Fruit fly (Drosophila melanogaster) whole organism, embryonic: ENCODE data around the gene CG1273.

ENCODE experiments used
- Asciz ChIP-seq: fragments of 200-800 bp; sonication (Bioruptor generic); optimal IDR thresholded peaks from 2 replicates; lab custom pipeline; 2017; ENCODE audit warnings: missing biosample characterization, mild to moderate bottlenecking, missing genetic modification characterization, missing genetic modification reagents
- B-H2 ChIP-seq: fragments of 200-800 bp; sonication (Bioruptor generic); optimal IDR thresholded peaks from 2 replicates; lab custom pipeline; 2018; ENCODE audit warnings: missing biosample characterization, mild to moderate bottlenecking, missing genetic modification characterization
- CG10959 ChIP-seq: fragments of 200-800 bp; sonication (Bioruptor generic); IDR thresholded peaks from 2 replicates; pipeline ENCODE4 v1.3.6; 2022; ENCODE audit warnings: missing biosample characterization, missing genetic modification characterization
- CG12744 ChIP-seq: fragments of 200-800 bp; sonication (Bioruptor generic); optimal IDR thresholded peaks from 2 replicates; lab custom pipeline; 2016; ENCODE audit warnings: missing biosample characterization, missing genetic modification characterization
- CG13123 ChIP-seq: fragments of 200-800 bp; sonication (Bioruptor generic); optimal IDR thresholded peaks from 2 replicates; lab custom pipeline; 2016; ENCODE audit warnings: missing biosample characterization, missing genetic modification characterization
- CG13287 ChIP-seq: fragments of 200-800 bp; sonication (Bioruptor generic); IDR thresholded peaks from 2 replicates; pipeline ENCODE4 v1.3.6; 2022; ENCODE audit warnings: missing biosample characterization, missing genetic modification characterization; ENCODE audit not compliant: partially characterized antibody
- CG13775 ChIP-seq: fragments of 200-800 bp; sonication (Bioruptor generic); optimal IDR thresholded peaks from 3 replicates; lab custom pipeline; 2017; ENCODE audit warnings: missing biosample characterization, mild to moderate bottlenecking, missing genetic modification characterization
- CG14014 ChIP-seq: fragments of 200-800 bp; sonication (Bioruptor generic); IDR thresholded peaks from 2 replicates; pipeline ENCODE4 v1.3.6; 2022; ENCODE audit warnings: missing biosample characterization, missing genetic modification characterization
- CG14050 ChIP-seq: fragments of 200-800 bp; sonication (Bioruptor generic); IDR thresholded peaks from 3 replicates; pipeline ENCODE4 v1.3.6; 2022; ENCODE audit warnings: missing biosample characterization, missing genetic modification characterization
- CG14441 ChIP-seq: fragments of 200-800 bp; sonication (Bioruptor generic); IDR thresholded peaks from 2 replicates; pipeline ENCODE4 v1.3.6; 2022; ENCODE audit warnings: missing biosample characterization, missing genetic modification characterization
- CG15073 ChIP-seq: fragments of 200-800 bp; sonication (Bioruptor generic); optimal IDR thresholded peaks from 2 replicates; lab custom pipeline; 2016; ENCODE audit warnings: missing biosample characterization, missing genetic modification characterization
- CG15269 ChIP-seq: fragments of 200-800 bp; sonication (Bioruptor generic); optimal IDR thresholded peaks from 2 replicates; lab custom pipeline; 2018; ENCODE audit warnings: missing biosample characterization, mild to moderate bottlenecking, missing genetic modification characterization, moderate library complexity
- CG17802 ChIP-seq: fragments of 200-800 bp; sonication (Bioruptor generic); optimal IDR thresholded peaks from 2 replicates; lab custom pipeline; 2018; ENCODE audit warnings: missing biosample characterization, mild to moderate bottlenecking, missing genetic modification characterization, moderate library complexity
- CG18599 ChIP-seq: fragments of 200-800 bp; sonication (Bioruptor generic); optimal IDR thresholded peaks from 3 replicates; lab custom pipeline; 2017; ENCODE audit warnings: missing biosample characterization, missing genetic modification characterization, mild to moderate bottlenecking, moderate library complexity, missing genetic modification reagents
- CG30020 ChIP-seq: fragments of 200-800 bp; optimal IDR thresholded peaks from 2 replicates; lab custom pipeline; 2019; ENCODE audit warnings: missing biosample characterization, mild to moderate bottlenecking, missing genetic modification characterization, moderate library complexity
- CG31224 ChIP-seq: fragments of 200-800 bp; sonication (Bioruptor generic); IDR thresholded peaks from 2 replicates; pipeline ENCODE4 v1.3.6; 2022; ENCODE audit warnings: missing biosample characterization, missing genetic modification characterization
- CG33557 ChIP-seq: fragments of 200-800 bp; sonication (Bioruptor generic); optimal IDR thresholded peaks from 2 replicates; lab custom pipeline; 2019; ENCODE audit warnings: missing biosample characterization, mild to moderate bottlenecking, missing genetic modification characterization, moderate library complexity
- CG34224 ChIP-seq: fragments of 200-800 bp; sonication (Bioruptor generic); IDR thresholded peaks from 3 replicates; pipeline ENCODE4 v1.3.6; 2022; ENCODE audit warnings: missing biosample characterization, missing genetic modification characterization; ENCODE audit not compliant: partially characterized antibody
- CG4360 ChIP-seq: fragments of 200-800 bp; sonication (Bioruptor generic); IDR thresholded peaks from 2 replicates; pipeline ENCODE4 v1.3.6; 2022; ENCODE audit warnings: missing biosample characterization, missing genetic modification characterization
- CG43689 ChIP-seq: fragments of 200-800 bp; sonication (Bioruptor generic); IDR thresholded peaks from 2 replicates; pipeline ENCODE4 v1.3.6; 2022; ENCODE audit warnings: missing biosample characterization, missing genetic modification characterization
- CoRest ChIP-seq: fragments of 200-800 bp; sonication (Bioruptor generic); optimal IDR thresholded peaks from 3 replicates; lab custom pipeline; 2018; ENCODE audit warnings: missing biosample characterization, mild to moderate bottlenecking, missing genetic modification characterization, moderate library complexity
- CrebB ChIP-seq: fragments of 200-800 bp; sonication (Bioruptor generic); optimal IDR thresholded peaks from 3 replicates; lab custom pipeline; 2018; ENCODE audit warnings: missing biosample characterization, mild to moderate bottlenecking, missing genetic modification characterization
- Ets97D ChIP-seq: fragments of 200-800 bp; sonication (Bioruptor generic); optimal IDR thresholded peaks from 3 replicates; lab custom pipeline; 2016; ENCODE audit warnings: missing biosample characterization, missing genetic modification characterization
- H15 ChIP-seq: fragments of 200-800 bp; sonication (Bioruptor generic); IDR thresholded peaks from 3 replicates; pipeline ENCODE4 v1.3.6; 2022; ENCODE audit warnings: missing biosample characterization, missing genetic modification characterization
- Hand ChIP-seq: fragments of 200-800 bp; sonication (Bioruptor generic); optimal IDR thresholded peaks from 2 replicates; lab custom pipeline; 2017; ENCODE audit warnings: mild to moderate bottlenecking, missing biosample characterization, missing genetic modification reagents, missing genetic modification characterization
- Mrtf ChIP-seq: fragments of 200-800 bp; sonication (Bioruptor generic); IDR thresholded peaks from 3 replicates; pipeline ENCODE4 v1.3.6; 2022; ENCODE audit warnings: missing biosample characterization, missing genetic modification characterization
- Nf-YC ChIP-seq: fragments of 200-800 bp; optimal IDR thresholded peaks from 3 replicates; lab custom pipeline; 2019; ENCODE audit warnings: missing biosample characterization, mild to moderate bottlenecking, missing genetic modification characterization, moderate library complexity
- Tbp ChIP-seq: fragments of >200 bp; optimal IDR thresholded peaks from 2 replicates; lab custom pipeline; 2018; ENCODE audit warnings: missing biosample characterization, missing genetic modification characterization
- Xbp1 ChIP-seq: fragments of 200-800 bp; sonication (Bioruptor generic); optimal IDR thresholded peaks from 3 replicates; lab custom pipeline; 2016; ENCODE audit warnings: missing biosample characterization, mild to moderate bottlenecking, missing genetic modification characterization
- Xrp1 ChIP-seq: fragments of 200-800 bp; sonication (Bioruptor generic); IDR thresholded peaks from 2 replicates; pipeline ENCODE4 v1.3.6; 2022; ENCODE audit warnings: missing biosample characterization, missing genetic modification characterization
- chif ChIP-seq, 2 experiments: fragments of 200-800 bp; sonication (Bioruptor generic); optimal IDR thresholded peaks; 3 replicates each; lab custom pipeline; 2016; ENCODE audit warnings: missing biosample characterization in 2 of 2, missing genetic modification characterization in 2 of 2
- crc ChIP-seq: fragments of 200-800 bp; sonication (Bioruptor generic); optimal IDR thresholded peaks from 2 replicates; lab custom pipeline; 2016; ENCODE audit warnings: missing biosample characterization, missing genetic modification characterization
- dan ChIP-seq: fragments of 200-800 bp; sonication (Bioruptor generic); IDR thresholded peaks from 2 replicates; pipeline ENCODE4 v1.3.6; 2022; ENCODE audit warnings: missing biosample characterization, missing genetic modification characterization
- dpn ChIP-seq, 2 experiments: fragments of 200-800 bp; sonication (Bioruptor generic); optimal IDR thresholded peaks; 3 replicates each; lab custom pipeline; 2016; ENCODE audit warnings: missing biosample characterization in 2 of 2, missing genetic modification characterization in 2 of 2
- emc ChIP-seq: fragments of 200-800 bp; sonication (Bioruptor generic); optimal IDR thresholded peaks from 2 replicates; lab custom pipeline; 2016; ENCODE audit warnings: missing biosample characterization, missing genetic modification characterization
- fd64A ChIP-seq: fragments of 200-800 bp; sonication (Bioruptor generic); optimal IDR thresholded peaks from 3 replicates; lab custom pipeline; 2018; ENCODE audit warnings: missing biosample characterization, mild to moderate bottlenecking, missing genetic modification characterization
- fru ChIP-seq: fragments of >200 bp; optimal IDR thresholded peaks from 2 replicates; lab custom pipeline; 2017
- gcm2 ChIP-seq: fragments of 200-800 bp; sonication (Bioruptor generic); optimal IDR thresholded peaks from 2 replicates; lab custom pipeline; 2016; ENCODE audit warnings: missing biosample characterization, missing genetic modification characterization
- gsb ChIP-seq: fragments of 200-800 bp; sonication (Bioruptor generic); IDR thresholded peaks from 2 replicates; pipeline ENCODE4 v1.3.6; 2022; ENCODE audit warnings: missing biosample characterization, missing genetic modification characterization
- jing ChIP-seq: fragments of 200-800 bp; sonication (Bioruptor generic); optimal IDR thresholded peaks from 2 replicates; lab custom pipeline; 2018; ENCODE audit warnings: missing biosample characterization, mild to moderate bottlenecking, missing genetic modification characterization
- lbe ChIP-seq: fragments of 200-800 bp; sonication (Bioruptor generic); optimal IDR thresholded peaks from 2 replicates; lab custom pipeline; 2016; ENCODE audit warnings: missing biosample characterization, mild to moderate bottlenecking, missing genetic modification characterization
- lilli ChIP-seq: fragments of 200-800 bp; sonication (Bioruptor generic); optimal IDR thresholded peaks from 3 replicates; lab custom pipeline; 2016; ENCODE audit warnings: missing biosample characterization, missing genetic modification characterization
- lola ChIP-seq, 3 experiments: fragments of >200 bp in 2 of 3; fragments of 200-800 bp in 1 of 3; sonication (Bioruptor generic) in 1 of 3; optimal IDR thresholded peaks; 2 replicates each; lab custom pipeline; 2017 to 2019; ENCODE audit warnings: missing biosample characterization in 3 of 3, missing genetic modification characterization in 3 of 3, mild to moderate bottlenecking in 1 of 3, moderate library complexity in 1 of 3
- lov ChIP-seq, 2 experiments: fragments of 200-800 bp in 1 of 2; fragments of >200 bp in 1 of 2; sonication (Bioruptor generic) in 1 of 2; IDR thresholded peaks in 1 of 2; optimal IDR thresholded peaks in 1 of 2; 2 replicates in 1 of 2; 3 replicates in 1 of 2; pipeline versions ENCODE4 v1.3.6 to Lab custom; 2017 to 2022; ENCODE audit warnings: missing biosample characterization in 1 of 2, missing genetic modification characterization in 1 of 2
- nau ChIP-seq: fragments of 200-800 bp; sonication (Bioruptor generic); optimal IDR thresholded peaks from 3 replicates; lab custom pipeline; 2017; ENCODE audit warnings: missing biosample characterization, mild to moderate bottlenecking, missing genetic modification characterization, missing genetic modification reagents
- repo ChIP-seq: fragments of 200-800 bp; sonication (Bioruptor generic); optimal IDR thresholded peaks from 2 replicates; lab custom pipeline; 2016; ENCODE audit warnings: missing biosample characterization, missing genetic modification characterization
- run ChIP-seq: fragments of 200-800 bp; sonication (Bioruptor generic); optimal IDR thresholded peaks from 3 replicates; lab custom pipeline; 2018; ENCODE audit warnings: missing biosample characterization, mild to moderate bottlenecking, missing genetic modification characterization
- sob ChIP-seq: fragments of 200-800 bp; sonication (Bioruptor generic); IDR thresholded peaks from 2 replicates; pipeline ENCODE4 v1.3.6; 2022; ENCODE audit warnings: missing biosample characterization, missing genetic modification characterization
- sqz ChIP-seq: fragments of 200-800 bp; sonication (Bioruptor generic); optimal IDR thresholded peaks from 3 replicates; lab custom pipeline; 2018; ENCODE audit warnings: missing biosample characterization, mild to moderate bottlenecking, missing genetic modification characterization
- sr ChIP-seq: fragments of 200-800 bp; sonication (Bioruptor generic); IDR thresholded peaks from 3 replicates; pipeline ENCODE4 v1.3.6; 2022; ENCODE audit warnings: missing biosample characterization, missing genetic modification characterization
- zfh2 ChIP-seq: fragments of 200-800 bp; sonication (Bioruptor generic); optimal IDR thresholded peaks from 2 replicates; lab custom pipeline; 2016; ENCODE audit warnings: missing biosample characterization, missing genetic modification characterization

Gene CG1273

DNA sequence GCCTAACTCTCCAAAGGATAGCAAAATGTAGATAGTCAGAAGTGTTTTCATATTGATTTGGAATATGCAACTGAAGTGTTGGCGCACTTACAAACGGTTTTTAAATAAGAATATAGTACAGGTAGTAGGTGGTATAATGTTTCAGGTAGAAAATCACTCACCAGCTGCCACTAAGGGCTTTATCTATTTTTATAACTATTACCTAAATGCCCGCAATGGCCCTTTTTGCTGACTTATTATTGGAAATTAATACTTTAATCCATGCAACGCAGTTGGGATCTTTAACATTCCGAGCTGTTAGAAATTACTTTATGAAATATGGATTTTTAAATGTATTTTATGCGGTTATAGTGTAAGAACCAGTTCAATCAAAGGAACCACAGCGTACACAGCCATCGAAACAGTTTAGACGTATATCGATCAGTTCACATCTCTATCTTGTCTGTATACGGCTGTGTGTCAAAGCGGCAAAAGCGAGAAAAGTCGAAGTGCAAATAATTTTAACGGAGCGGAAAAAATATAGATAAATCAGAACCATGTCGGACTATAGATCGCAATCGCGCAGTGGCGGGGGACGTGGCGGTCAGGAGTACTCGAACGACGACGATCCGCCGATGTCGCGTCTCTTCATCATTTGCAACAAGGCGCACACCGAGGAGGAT is 20.0 kb downstream of the CG1273 start, which contains the start of the genes srw and CG1316 (continued):
- TF ChIP-seq CG34224 = peak; percentile 44; the same call in 1 of the 3 replicates
- TF ChIP-seq CrebB (tag; lab: Kevin White, UChicago) = no peak
- no peak for TF ChIP-seq dpn (GFP tag; optimal IDR thresholded peaks at IDR 0.05; lab: Kevin White, UChicago)
- no peak for TF ChIP-seq lola (GFP tag; optimal IDR thresholded peaks at IDR 0.05; lab: Kevin White, UChicago)
- no peak for TF ChIP-seq lov (optimal IDR thresholded peaks at IDR 0.05; lab: Kevin White, UChicago)
- TF ChIP-seq lov (GFP tag; IDR thresholded peaks at IDR 0.05; lab: Robert Waterston, UW) = no peak
- TF ChIP-seq nau (GFP tag; lab: Kevin White, UChicago) = no peak
- TF ChIP-seq sqz (GFP tag; lab: Kevin White, UChicago) = no peak
- no peak for TF ChIP-seq sob (GFP tag; lab: Robert Waterston, UW)
- TF ChIP-seq Nf-YC (tag; lab: Kevin White, UChicago) = no peak
- TF ChIP-seq CG12744 = no peak
- TF ChIP-seq CG13775 (GFP tag; lab: Kevin White, UChicago) = no peak
- TF ChIP-seq zfh2 (GFP tag; lab: Kevin White, UChicago) = no peak
- TF ChIP-seq Tbp = no peak
- no peak for TF ChIP-seq Hand (GFP tag; lab: Kevin White, UChicago)
- TF ChIP-seq jing (GFP tag; lab: Kevin White, UChicago) = no peak
- no peak for TF ChIP-seq CG31224 (GFP tag; lab: Robert Waterston, UW)
- TF ChIP-seq gsb (GFP tag; lab: Robert Waterston, UW) = no peak
- TF ChIP-seq CG15269 = no peak
- TF ChIP-seq CG15073 (GFP tag; lab: Kevin White, UChicago) = no peak
- no peak for TF ChIP-seq CG14441 (GFP tag; lab: Robert Waterston, UW)
- no peak for TF ChIP-seq fru (lab: Kevin White, UChicago)
- TF ChIP-seq repo (GFP tag; lab: Kevin White, UChicago) = no peak
- no peak for TF ChIP-seq gcm2 (GFP tag; lab: Kevin White, UChicago)
- no peak for TF ChIP-seq emc (GFP tag; lab: Kevin White, UChicago)
- no peak for TF ChIP-seq CG18599 (GFP tag; lab: Kevin White, UChicago)
- TF ChIP-seq Asciz (GFP tag; lab: Kevin White, UChicago) = no peak
- TF ChIP-seq Xrp1 (GFP tag; lab: Robert Waterston, UW) = no peak
- peak; percentile 49 for TF ChIP-seq CG13287
- TF ChIP-seq fd64A (GFP tag; lab: Kevin White, UChicago) = no peak
- TF ChIP-seq chif (GFP tag; optimal IDR thresholded peaks at IDR 0.05; lab: Kevin White, UChicago) = no peak
- TF ChIP-seq Mrtf = no peak
- peak; percentile 32 for TF ChIP-seq CG30020 (tag; lab: Kevin White, UChicago)
- TF ChIP-seq Xbp1 (GFP tag; lab: Kevin White, UChicago) = no peak
- no peak for TF ChIP-seq CG4360
- TF ChIP-seq CG43689 (GFP tag; lab: Robert Waterston, UW) = no peak
- no peak for TF ChIP-seq Ets97D (GFP tag; lab: Kevin White, UChicago)
- no peak for TF ChIP-seq CG13123 (GFP tag; lab: Kevin White, UChicago)
- no peak for TF ChIP-seq run (tag; lab: Kevin White, UChicago)
- no peak for TF ChIP-seq CG10959 (GFP tag; lab: Robert Waterston, UW)
- no peak for TF ChIP-seq crc (GFP tag; lab: Kevin White, UChicago)
- peak; percentile 12 for TF ChIP-seq lilli
- TF ChIP-seq lbe = no peak
- TF ChIP-seq dan (GFP tag; lab: Robert Waterston, UW) = no peak
- TF ChIP-seq CG14050 (GFP tag; lab: Robert Waterston, UW) = no peak
- no peak for TF ChIP-seq CG14014 (GFP tag; lab: Robert Waterston, UW)
- TF ChIP-seq CG17802 (tag; lab: Kevin White, UChicago) = no peak
- TF ChIP-seq sr (GFP tag; lab: Robert Waterston, UW) = no peak
- TF ChIP-seq H15 = no peak
- TF ChIP-seq CG33557 (GFP tag; lab: Kevin White, UChicago) = no peak
- no peak for TF ChIP-seq CoRest (tag; lab: Kevin White, UChicago)
- peak; percentile 46 for TF ChIP-seq B-H2 (GFP tag; lab: Kevin White, UChicago)
